Fruit fly (Drosophila melanogaster) whole organism, prepupa: Measurements from ENCODE around the gene MTF-1.

Experiments used
- Blimp-1 ChIP-seq: fragments of 200-800 bp; sonication (Bioruptor generic); optimal IDR thresholded peaks from 3 replicates; lab custom pipeline; 2017; ENCODE audit warnings: missing biosample characterization, missing genetic modification characterization, mild to moderate bottlenecking, moderate library complexity, missing genetic modification reagents
- CG10631 ChIP-seq: fragments of 200-800 bp; sonication (Bioruptor generic); optimal IDR thresholded peaks from 2 replicates; lab custom pipeline; 2016; ENCODE audit warnings: missing biosample characterization, missing genetic modification characterization
- CG10669 ChIP-seq: fragments of 200-800 bp; sonication (Bioruptor generic); optimal IDR thresholded peaks from 3 replicates; lab custom pipeline; 2018; ENCODE audit warnings: missing biosample characterization, mild to moderate bottlenecking, missing genetic modification characterization, moderate library complexity
- CG11294 ChIP-seq: fragments of 200-800 bp; sonication (Bioruptor generic); IDR thresholded peaks from 2 replicates; pipeline ENCODE4 v1.3.6; 2022; ENCODE audit warnings: missing biosample characterization, missing genetic modification characterization
- CG11762 ChIP-seq: fragments of 200-800 bp; sonication (Bioruptor generic); optimal IDR thresholded peaks from 3 replicates; lab custom pipeline; 2016; ENCODE audit warnings: missing biosample characterization, missing genetic modification characterization; ENCODE audit not compliant: insufficient read depth
- CG15336 ChIP-seq: fragments of 200-800 bp; sonication (Bioruptor generic); IDR thresholded peaks from 2 replicates; pipeline ENCODE4 v1.3.6; 2022; ENCODE audit warnings: missing biosample characterization, missing genetic modification characterization
- CG1621 ChIP-seq: fragments of 200-800 bp; sonication (Bioruptor generic); optimal IDR thresholded peaks from 3 replicates; lab custom pipeline; 2018; ENCODE audit warnings: missing biosample characterization, mild to moderate bottlenecking, missing genetic modification characterization
- CG16779 ChIP-seq: fragments of 200-800 bp; sonication (Bioruptor generic); optimal IDR thresholded peaks from 3 replicates; lab custom pipeline; 2017; ENCODE audit warnings: missing biosample characterization, mild to moderate bottlenecking, missing genetic modification characterization
- CG3032 ChIP-seq: fragments of 200-800 bp; optimal IDR thresholded peaks from 2 replicates; lab custom pipeline; 2019; ENCODE audit warnings: missing biosample characterization, mild to moderate bottlenecking, missing genetic modification characterization, moderate library complexity
- CG31627 ChIP-seq: fragments of 200-800 bp; sonication (Bioruptor generic); optimal IDR thresholded peaks from 3 replicates; lab custom pipeline; 2016; ENCODE audit warnings: missing biosample characterization, missing genetic modification characterization
- CG32006 ChIP-seq: fragments of 200-800 bp; sonication (Bioruptor generic); optimal IDR thresholded peaks from 3 replicates; lab custom pipeline; 2017; ENCODE audit warnings: missing biosample characterization, mild to moderate bottlenecking, missing genetic modification characterization
- CG4318 ChIP-seq: fragments of 200-800 bp; sonication (Bioruptor generic); optimal IDR thresholded peaks from 3 replicates; lab custom pipeline; 2017; ENCODE audit warnings: missing biosample characterization, mild to moderate bottlenecking, missing genetic modification characterization
- CG6163 ChIP-seq: fragments of 200-800 bp; sonication (Bioruptor generic); IDR thresholded peaks from 3 replicates; pipeline ENCODE4 v1.3.6; 2022; ENCODE audit warnings: missing biosample characterization, missing genetic modification characterization
- CG6276 ChIP-seq: fragments of 200-800 bp; sonication (Bioruptor generic); optimal IDR thresholded peaks from 2 replicates; lab custom pipeline; 2017; ENCODE audit warnings: missing biosample characterization, mild to moderate bottlenecking, missing genetic modification characterization
- CG6792 ChIP-seq: fragments of 200-800 bp; sonication (Bioruptor generic); optimal IDR thresholded peaks from 3 replicates; lab custom pipeline; 2016; ENCODE audit warnings: missing biosample characterization, missing genetic modification characterization
- CG6808 ChIP-seq: fragments of 200-800 bp; sonication (Bioruptor generic); optimal IDR thresholded peaks from 3 replicates; lab custom pipeline; 2017; ENCODE audit warnings: missing biosample characterization, missing genetic modification characterization, mild to moderate bottlenecking, moderate library complexity, missing genetic modification reagents
- CG6854 ChIP-seq: fragments of 200-800 bp; sonication (Bioruptor generic); optimal IDR thresholded peaks from 2 replicates; lab custom pipeline; 2017; ENCODE audit warnings: missing biosample characterization, mild to moderate bottlenecking, missing genetic modification characterization
- CG7368 ChIP-seq: fragments of 200-800 bp; sonication (Bioruptor generic); optimal IDR thresholded peaks from 3 replicates; lab custom pipeline; 2016; ENCODE audit warnings: missing biosample characterization, missing genetic modification characterization
- CG8119 ChIP-seq: fragments of 200-800 bp; sonication (Bioruptor generic); IDR thresholded peaks from 3 replicates; pipeline ENCODE4 v1.3.6; 2022; ENCODE audit warnings: missing biosample characterization, missing genetic modification characterization
- CG8319 ChIP-seq: fragments of 200-800 bp; sonication (Bioruptor generic); optimal IDR thresholded peaks from 3 replicates; lab custom pipeline; 2016; ENCODE audit warnings: missing biosample characterization, missing genetic modification characterization
- CG8632 ChIP-seq: fragments of 200-800 bp; sonication (Bioruptor generic); optimal IDR thresholded peaks from 3 replicates; lab custom pipeline; 2016; ENCODE audit warnings: missing biosample characterization, missing genetic modification characterization
- CG9139 ChIP-seq: fragments of 200-800 bp; sonication (Bioruptor generic); optimal IDR thresholded peaks from 3 replicates; lab custom pipeline; 2017; ENCODE audit warnings: missing biosample characterization, mild to moderate bottlenecking, missing genetic modification characterization
- Eip75B ChIP-seq: fragments of 200-800 bp; sonication (Bioruptor generic); optimal IDR thresholded peaks from 3 replicates; lab custom pipeline; 2016; ENCODE audit warnings: missing biosample characterization, missing genetic modification characterization
- Eip78C ChIP-seq: fragments of 200-800 bp; sonication (Bioruptor generic); peaks from one replicate; lab custom pipeline; 2016; ENCODE audit warnings: missing biosample characterization, missing genetic modification characterization
- Ets21C ChIP-seq: fragments of 200-800 bp; sonication (Bioruptor generic); optimal IDR thresholded peaks from 3 replicates; lab custom pipeline; 2016; ENCODE audit warnings: missing biosample characterization, missing genetic modification characterization
- Hr38 ChIP-seq: sonication (Bioruptor generic); optimal IDR thresholded peaks from 2 replicates; lab custom pipeline; 2016; ENCODE audit warnings: missing biosample characterization, missing genetic modification characterization
- Hr39 ChIP-seq: fragments of 200-800 bp; sonication (Bioruptor generic); optimal IDR thresholded peaks from 2 replicates; lab custom pipeline; 2016; ENCODE audit warnings: missing biosample characterization, missing genetic modification characterization
- Hr4 ChIP-seq: fragments of 200-800 bp; sonication (Bioruptor generic); optimal IDR thresholded peaks from 3 replicates; lab custom pipeline; 2016; ENCODE audit warnings: missing biosample characterization, missing genetic modification characterization
- Lpt ChIP-seq: fragments of 200-800 bp; sonication (Bioruptor generic); optimal IDR thresholded peaks from 3 replicates; lab custom pipeline; 2016; ENCODE audit warnings: missing biosample characterization, missing genetic modification characterization
- Met ChIP-seq: fragments of 200-800 bp; sonication (Bioruptor generic); optimal IDR thresholded peaks from 3 replicates; lab custom pipeline; 2016; ENCODE audit warnings: missing biosample characterization, missing genetic modification characterization
- Sox102F ChIP-seq: fragments of 200-800 bp; sonication (Bioruptor generic); optimal IDR thresholded peaks from 2 replicates; lab custom pipeline; 2016; ENCODE audit warnings: missing biosample characterization, mild to moderate bottlenecking, missing genetic modification characterization
- Sox14 ChIP-seq: fragments of 200-800 bp; sonication (Bioruptor generic); optimal IDR thresholded peaks from 3 replicates; lab custom pipeline; 2016; ENCODE audit warnings: missing biosample characterization, missing genetic modification characterization
- Sox15 ChIP-seq: fragments of 200-800 bp; sonication (Bioruptor generic); optimal IDR thresholded peaks from 3 replicates; lab custom pipeline; 2016; ENCODE audit warnings: missing biosample characterization, missing genetic modification characterization
- achi ChIP-seq: fragments of 200-800 bp; sonication (Bioruptor generic); optimal IDR thresholded peaks from 3 replicates; lab custom pipeline; 2016; ENCODE audit warnings: missing biosample characterization, missing genetic modification characterization
- acj6 ChIP-seq: fragments of 200-800 bp; sonication (Bioruptor generic); optimal IDR thresholded peaks from 3 replicates; lab custom pipeline; 2016; ENCODE audit warnings: missing biosample characterization, missing genetic modification characterization
- cyc ChIP-seq: fragments of 200-800 bp; sonication (Bioruptor generic); optimal IDR thresholded peaks from 3 replicates; lab custom pipeline; 2016; ENCODE audit warnings: missing biosample characterization, missing genetic modification characterization
- dsx ChIP-seq: fragments of 200-800 bp; optimal IDR thresholded peaks from 3 replicates; lab custom pipeline; 2019; ENCODE audit warnings: missing biosample characterization, mild to moderate bottlenecking, missing genetic modification characterization, moderate library complexity; ENCODE audit not compliant: poor library complexity, severe bottlenecking
- eg ChIP-seq: fragments of 200-800 bp; sonication (Bioruptor generic); IDR thresholded peaks from 3 replicates; pipeline ENCODE4 v1.3.6; 2022; ENCODE audit warnings: missing biosample characterization, missing genetic modification characterization
- esn ChIP-seq: fragments of 200-800 bp; sonication (Bioruptor generic); optimal IDR thresholded peaks from 2 replicates; lab custom pipeline; 2016; ENCODE audit warnings: missing biosample characterization, mild to moderate bottlenecking, missing genetic modification characterization, moderate library complexity
- fd59A ChIP-seq: fragments of 200-800 bp; sonication (Bioruptor generic); optimal IDR thresholded peaks from 2 replicates; lab custom pipeline; 2017; ENCODE audit warnings: missing biosample characterization, mild to moderate bottlenecking, missing genetic modification characterization, missing genetic modification reagents
- fd85E ChIP-seq: fragments of 200-800 bp; sonication (Bioruptor generic); optimal IDR thresholded peaks from 3 replicates; lab custom pipeline; 2016; ENCODE audit warnings: missing biosample characterization, missing genetic modification characterization
- fkh ChIP-seq: fragments of 200-800 bp; sonication (Bioruptor generic); optimal IDR thresholded peaks from 3 replicates; lab custom pipeline; 2017; ENCODE audit warnings: missing biosample characterization, mild to moderate bottlenecking, missing genetic modification characterization, moderate library complexity
- lz ChIP-seq: fragments of 200-800 bp; sonication (Bioruptor generic); optimal IDR thresholded peaks from 3 replicates; lab custom pipeline; 2016; ENCODE audit warnings: missing biosample characterization, missing genetic modification characterization
- pdm3 ChIP-seq: fragments of 200-800 bp; sonication (Bioruptor generic); optimal IDR thresholded peaks from 3 replicates; lab custom pipeline; 2016; ENCODE audit warnings: missing biosample characterization, missing genetic modification characterization
- salr ChIP-seq, 2 experiments: fragments of 200-800 bp; sonication (Bioruptor generic); optimal IDR thresholded peaks; 3 replicates each; lab custom pipeline; 2016 to 2018; ENCODE audit warnings: missing biosample characterization in 2 of 2, missing genetic modification characterization in 2 of 2, mild to moderate bottlenecking in 1 of 2
- spab ChIP-seq: fragments of 200-800 bp; sonication (Bioruptor generic); optimal IDR thresholded peaks from 2 replicates; lab custom pipeline; 2017; ENCODE audit warnings: missing biosample characterization, mild to moderate bottlenecking, missing genetic modification characterization, missing genetic modification reagents
- ss ChIP-seq, 2 experiments: fragments of 200-800 bp; sonication (Bioruptor generic); optimal IDR thresholded peaks; 2 replicates in 1 of 2; 3 replicates in 1 of 2; lab custom pipeline; 2017 to 2018; ENCODE audit warnings: mild to moderate bottlenecking in 2 of 2, missing biosample characterization in 2 of 2, missing genetic modification characterization in 2 of 2, moderate library complexity in 1 of 2
- topi ChIP-seq: fragments of 200-800 bp; sonication (Bioruptor generic); optimal IDR thresholded peaks from 3 replicates; lab custom pipeline; 2016; ENCODE audit warnings: missing biosample characterization, missing genetic modification characterization

MTF-1 gene

DNA sequence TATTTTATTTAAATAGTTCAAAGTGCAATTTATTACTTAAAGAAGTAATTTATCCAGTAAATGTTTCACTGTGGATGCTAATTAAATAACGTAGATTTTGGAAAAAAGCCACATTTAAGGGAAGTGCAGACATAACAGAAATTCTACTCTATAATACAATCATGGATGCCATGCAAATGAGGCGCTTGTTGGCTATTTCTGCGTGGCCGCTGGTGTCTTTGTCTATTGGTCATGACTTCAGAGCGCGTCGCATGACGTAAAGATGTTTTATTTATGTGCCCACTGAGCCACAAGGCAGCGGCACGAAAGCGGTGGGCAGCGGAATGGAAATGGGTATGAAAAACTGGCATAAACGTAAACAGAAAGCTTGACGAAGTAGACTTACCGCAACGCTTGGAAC is 4.3 kb upstream of the MTF-1 start (continued):
- TF ChIP-seq CG6792 (GFP tag; lab: Kevin White, UChicago) (no peak), Sox15 (no peak), Sox102F (GFP tag; lab: Kevin White, UChicago) (no peak), CG4318 (peak; percentile 0), spab (no peak), CG8632 (GFP tag; lab: Kevin White, UChicago) (no peak), Hr39 (no peak), salr (GFP tag; optimal IDR thresholded peaks at IDR 0.05; lab: Kevin White, UChicago) (no peak), CG10631 (GFP tag; lab: Kevin White, UChicago) (no peak), CG3032 (tag; lab: Kevin White, UChicago) (no peak), lz (no peak), CG32006 (peak; percentile 64), Met (GFP tag; lab: Kevin White, UChicago) (no peak), CG8119 (GFP tag; lab: Robert Waterston, UW) (peak; percentile 35; the same call in 2 of the 3 replicates), pdm3 (GFP tag; lab: Kevin White, UChicago) (no peak), fd59A (GFP tag; lab: Kevin White, UChicago) (no peak), fkh (GFP tag; lab: Kevin White, UChicago) (no peak)

DNA sequence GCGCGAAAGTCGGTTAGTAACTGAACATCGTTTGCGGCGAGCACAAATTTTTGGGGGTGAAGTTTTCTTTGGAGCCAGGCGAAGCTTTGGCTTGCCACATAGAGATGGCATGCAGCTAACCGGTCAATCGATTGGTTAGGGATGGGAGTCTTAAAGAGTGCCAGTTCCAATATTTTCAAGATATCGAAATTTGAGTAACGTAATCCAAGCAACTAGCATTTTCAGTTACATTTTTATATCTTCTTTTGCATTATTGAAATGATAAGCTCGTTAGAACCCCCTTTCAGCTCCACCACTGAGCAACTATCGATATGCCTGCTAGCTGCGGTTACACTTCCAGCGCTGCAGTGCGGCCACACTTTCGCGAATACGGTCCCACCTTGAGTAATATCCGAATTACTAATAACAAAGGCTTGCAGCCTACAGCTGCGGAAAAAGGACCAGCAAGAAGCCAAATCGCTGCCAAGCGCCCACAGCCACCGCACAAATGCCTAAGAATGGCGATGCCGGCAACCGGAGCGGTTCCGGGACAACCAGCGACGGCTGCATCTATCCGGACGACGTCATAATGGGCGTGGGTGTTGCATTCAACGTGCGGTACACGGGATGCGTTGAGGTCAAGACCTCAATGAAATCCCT is 3.3 kb upstream of the MTF-1 start, which contains the start of the genes Atat and Shc:
Atat (minus strand) TSS at position 103 of the 639 bp plus-strand sequence.
Shc (plus strand) TSS at position 355 of the 639 bp plus-strand sequence.
- peak; percentile 99 for TF ChIP-seq CG10631 (GFP tag; lab: Kevin White, UChicago)
- TF ChIP-seq CG11294 (GFP tag; lab: Robert Waterston, UW) = peak; percentile 99
- peak; percentile 96 for TF ChIP-seq Hr38
- TF ChIP-seq CG6276 = peak; percentile 90
- TF ChIP-seq CG9139 (GFP tag; lab: Kevin White, UChicago) = peak; percentile 84
- TF ChIP-seq CG10669 (GFP tag; lab: Kevin White, UChicago) = peak; percentile 96
- peak; percentile 93 for TF ChIP-seq CG6808 (GFP tag; lab: Kevin White, UChicago)
- TF ChIP-seq CG7368 (GFP tag; lab: Kevin White, UChicago) = peak; percentile 98
- TF ChIP-seq fd85E = peak; percentile 95
- peak; percentile 99 for TF ChIP-seq CG6163 (GFP tag; lab: Robert Waterston, UW)
- TF ChIP-seq CG1621 (tag; lab: Kevin White, UChicago) = peak; percentile 97
- peak; percentile 100 for TF ChIP-seq Sox15
- peak; percentile 99 for TF ChIP-seq eg (GFP tag; lab: Robert Waterston, UW)
- peak; percentile 93 for TF ChIP-seq dsx (GFP tag; lab: Kevin White, UChicago)
- TF ChIP-seq CG6792 (GFP tag; lab: Kevin White, UChicago) = peak; percentile 98
- peak; percentile 98 for TF ChIP-seq Eip75B (GFP tag; lab: Kevin White, UChicago)
- peak; percentile 83 to 96 for TF ChIP-seq ss (GFP tag; optimal IDR thresholded peaks at IDR 0.05; lab: Kevin White, UChicago)
- peak; percentile 99 for TF ChIP-seq Hr4 (GFP tag; lab: Kevin White, UChicago)
- TF ChIP-seq Lpt (GFP tag; lab: Kevin White, UChicago) = peak; percentile 97
- TF ChIP-seq Blimp-1 (GFP tag; lab: Kevin White, UChicago) = peak; percentile 95
- peak; percentile 98 for TF ChIP-seq Met (GFP tag; lab: Kevin White, UChicago)
- peak; percentile 99 for TF ChIP-seq CG8319
- peak; percentile 94 for TF ChIP-seq CG6854 (GFP tag; lab: Kevin White, UChicago)
- peak; percentile 99 for TF ChIP-seq cyc (GFP tag; lab: Kevin White, UChicago)
- peak; percentile 100 for TF ChIP-seq CG31627 (GFP tag; lab: Kevin White, UChicago)
- TF ChIP-seq Sox102F (GFP tag; lab: Kevin White, UChicago) = peak; percentile 97
- TF ChIP-seq esn = peak; percentile 99
- TF ChIP-seq acj6 (GFP tag; lab: Kevin White, UChicago) = peak; percentile 99
- TF ChIP-seq achi = peak; percentile 97
- TF ChIP-seq Eip78C (GFP tag; lab: Kevin White, UChicago) = peak; percentile 99
- peak; percentile 99 for TF ChIP-seq Ets21C (GFP tag; lab: Kevin White, UChicago)
- TF ChIP-seq spab = peak; percentile 95
- peak; percentile 100 for TF ChIP-seq Sox14 (GFP tag; lab: Kevin White, UChicago)
- peak; percentile 100 for TF ChIP-seq Hr39
- TF ChIP-seq topi (GFP tag; lab: Kevin White, UChicago) = peak; percentile 99
- TF ChIP-seq CG11762 (GFP tag; lab: Kevin White, UChicago) = peak; percentile 97
- TF ChIP-seq CG16779 (tag; lab: Kevin White, UChicago) = peak; percentile 94
- peak; percentile 95 for TF ChIP-seq CG15336 (GFP tag; lab: Robert Waterston, UW)
